Worm (Caenorhabditis elegans) whole organism, L1 larva: ENCODE data around the gene tag-120.

Source experiments
- alr-1 ChIP-seq: fragments of 200-800 bp; sonication (Bioruptor generic); optimal IDR thresholded peaks from 2 replicates; lab custom pipeline; 2018; ENCODE audit warnings: borderline replicate concordance, mild to moderate bottlenecking, missing genetic modification characterization, missing compliant biosample characterization
- blmp-1 ChIP-seq: fragments of 150-350 bp; optimal IDR thresholded peaks from 2 replicates; lab custom pipeline; 2014; ENCODE audit warnings: missing biosample characterization, missing genetic modification characterization
- elt-3 ChIP-seq, 6 experiments: fragments of 150-350 bp in 1 of 6; sonication (generic microtip); optimal IDR thresholded peaks; 2 replicates each; lab custom pipeline; 2017 to 2018; ENCODE audit warnings: missing biosample characterization in 6 of 6, missing genetic modification characterization in 6 of 6, inconsistent platforms in 1 of 6
- fkh-10 ChIP-seq: sonication (generic microtip); optimal IDR thresholded peaks from 2 replicates; lab custom pipeline; 2017; ENCODE audit warnings: missing biosample characterization, missing genetic modification reagents, missing genetic modification characterization
- hlh-4 ChIP-seq: sonication (generic microtip); optimal IDR thresholded peaks from 2 replicates; lab custom pipeline; 2016; ENCODE audit warnings: mild to moderate bottlenecking, missing genetic modification characterization, missing compliant biosample characterization
- jun-1 ChIP-seq: fragments of 150-350 bp; optimal IDR thresholded peaks from 2 replicates; lab custom pipeline; 2014; ENCODE audit warnings: missing biosample characterization, missing genetic modification reagents, missing genetic modification characterization
- lsy-2 ChIP-seq, 2 experiments: fragments of 150-350 bp; optimal IDR thresholded peaks; 2 replicates each; lab custom pipeline; 2014; ENCODE audit warnings: missing biosample characterization in 2 of 2, missing genetic modification characterization in 2 of 2
- mdl-1 ChIP-seq, 2 experiments: fragments of 150-350 bp; optimal IDR thresholded peaks; 2 replicates each; lab custom pipeline; 2014 to 2017; ENCODE audit warnings: missing biosample characterization in 2 of 2, missing genetic modification characterization in 2 of 2, inconsistent platforms in 1 of 2
- nhr-11 ChIP-seq: fragments of 150-350 bp; optimal IDR thresholded peaks from 2 replicates; lab custom pipeline; 2014; ENCODE audit warnings: missing biosample characterization, missing genetic modification characterization
- nhr-12 ChIP-seq: sonication (generic microtip); optimal IDR thresholded peaks from 2 replicates; lab custom pipeline; 2017; ENCODE audit warnings: missing biosample characterization, missing genetic modification characterization
- nhr-20 ChIP-seq: sonication (generic microtip); optimal IDR thresholded peaks from 2 replicates; lab custom pipeline; 2016; ENCODE audit warnings: mild to moderate bottlenecking, missing genetic modification characterization, missing compliant biosample characterization
- zag-1 ChIP-seq: fragments of 150-350 bp; optimal IDR thresholded peaks from 2 replicates; lab custom pipeline; 2014; ENCODE audit warnings: missing biosample characterization, missing genetic modification characterization
- ztf-11 ChIP-seq, 2 experiments: sonication (generic microtip); optimal IDR thresholded peaks; 2 replicates each; lab custom pipeline; 2016 to 2017; ENCODE audit warnings: missing genetic modification characterization in 2 of 2, missing biosample characterization in 1 of 2, missing compliant biosample characterization in 1 of 2
- ztf-4 ChIP-seq: fragments of 150-350 bp; optimal IDR thresholded peaks from 2 replicates; lab custom pipeline; 2014; ENCODE audit warnings: missing biosample characterization, missing genetic modification characterization

ce11 chrV:9692649-9693112 is 16.9 kb downstream of the tag-120 start, which contains the start of gene ZK287.7:
- no peak for TF ChIP-seq fkh-10 (GFP tag; lab: Kevin White, UChicago)
- no peak for TF ChIP-seq mdl-1 (tag; optimal IDR thresholded peaks at IDR 0.05; lab: Kevin White, UChicago)
- TF ChIP-seq blmp-1 (tag; lab: Kevin White, UChicago): no peak
- no peak for TF ChIP-seq zag-1 (tag; lab: Kevin White, UChicago)
- TF ChIP-seq elt-3 (tag; optimal IDR thresholded peaks at IDR 0.05; lab: Kevin White, UChicago): no peak
- no peak for TF ChIP-seq hlh-4 (tag; lab: Kevin White, UChicago)
- no peak for TF ChIP-seq ztf-11 (tag; optimal IDR thresholded peaks at IDR 0.05; lab: Kevin White, UChicago)
- TF ChIP-seq ztf-4 (tag; lab: Kevin White, UChicago): no peak
- no peak for TF ChIP-seq lsy-2 (tag; optimal IDR thresholded peaks at IDR 0.05; lab: Kevin White, UChicago)
- TF ChIP-seq nhr-12 (tag; lab: Kevin White, UChicago): no peak
- no peak for TF ChIP-seq nhr-11 (tag; lab: Kevin White, UChicago)
- no peak for TF ChIP-seq nhr-20 (tag; lab: Kevin White, UChicago)
- no peak for TF ChIP-seq jun-1 (tag; lab: Kevin White, UChicago)
- TF ChIP-seq alr-1 (tag; lab: Kevin White, UChicago): no peak
